Fruit fly (Drosophila melanogaster) whole organism, prepupa: Measurements from ENCODE around the gene AIMP2.
A peak's percentile ranks its signal among the peaks of the same experiment; 100 is the strongest.

ENCODE experiments used
- Blimp-1 ChIP-seq: fragments of 200-800 bp; sonication (Bioruptor generic); optimal IDR thresholded peaks from 3 replicates; lab custom pipeline; 2017; ENCODE audit warnings: missing biosample characterization, missing genetic modification characterization, mild to moderate bottlenecking, moderate library complexity, missing genetic modification reagents
- CG10631 ChIP-seq: fragments of 200-800 bp; sonication (Bioruptor generic); optimal IDR thresholded peaks from 2 replicates; lab custom pipeline; 2016; ENCODE audit warnings: missing biosample characterization, missing genetic modification characterization
- CG10669 ChIP-seq: fragments of 200-800 bp; sonication (Bioruptor generic); optimal IDR thresholded peaks from 3 replicates; lab custom pipeline; 2018; ENCODE audit warnings: missing biosample characterization, mild to moderate bottlenecking, missing genetic modification characterization, moderate library complexity
- CG11294 ChIP-seq: fragments of 200-800 bp; sonication (Bioruptor generic); IDR thresholded peaks from 2 replicates; pipeline ENCODE4 v1.3.6; 2022; ENCODE audit warnings: missing biosample characterization, missing genetic modification characterization
- CG11762 ChIP-seq: fragments of 200-800 bp; sonication (Bioruptor generic); optimal IDR thresholded peaks from 3 replicates; lab custom pipeline; 2016; ENCODE audit warnings: missing biosample characterization, missing genetic modification characterization; ENCODE audit not compliant: insufficient read depth
- CG11902 ChIP-seq: fragments of 200-800 bp; sonication (Bioruptor generic); optimal IDR thresholded peaks from 3 replicates; lab custom pipeline; 2016; ENCODE audit warnings: missing biosample characterization, missing genetic modification characterization
- CG1621 ChIP-seq: fragments of 200-800 bp; sonication (Bioruptor generic); optimal IDR thresholded peaks from 3 replicates; lab custom pipeline; 2018; ENCODE audit warnings: missing biosample characterization, mild to moderate bottlenecking, missing genetic modification characterization
- CG3032 ChIP-seq: fragments of 200-800 bp; optimal IDR thresholded peaks from 2 replicates; lab custom pipeline; 2019; ENCODE audit warnings: missing biosample characterization, mild to moderate bottlenecking, missing genetic modification characterization, moderate library complexity
- CG31627 ChIP-seq: fragments of 200-800 bp; sonication (Bioruptor generic); optimal IDR thresholded peaks from 3 replicates; lab custom pipeline; 2016; ENCODE audit warnings: missing biosample characterization, missing genetic modification characterization
- CG32006 ChIP-seq: fragments of 200-800 bp; sonication (Bioruptor generic); optimal IDR thresholded peaks from 3 replicates; lab custom pipeline; 2017; ENCODE audit warnings: missing biosample characterization, mild to moderate bottlenecking, missing genetic modification characterization
- CG34406 ChIP-seq: fragments of 200-800 bp; sonication (Bioruptor generic); optimal IDR thresholded peaks from 3 replicates; lab custom pipeline; 2016; ENCODE audit warnings: missing biosample characterization, missing genetic modification characterization
- CG6163 ChIP-seq: fragments of 200-800 bp; sonication (Bioruptor generic); IDR thresholded peaks from 3 replicates; pipeline ENCODE4 v1.3.6; 2022; ENCODE audit warnings: missing biosample characterization, missing genetic modification characterization
- CG6808 ChIP-seq: fragments of 200-800 bp; sonication (Bioruptor generic); optimal IDR thresholded peaks from 3 replicates; lab custom pipeline; 2017; ENCODE audit warnings: missing biosample characterization, missing genetic modification characterization, mild to moderate bottlenecking, moderate library complexity, missing genetic modification reagents
- CG6854 ChIP-seq: fragments of 200-800 bp; sonication (Bioruptor generic); optimal IDR thresholded peaks from 2 replicates; lab custom pipeline; 2017; ENCODE audit warnings: missing biosample characterization, mild to moderate bottlenecking, missing genetic modification characterization
- CG7368 ChIP-seq: fragments of 200-800 bp; sonication (Bioruptor generic); optimal IDR thresholded peaks from 3 replicates; lab custom pipeline; 2016; ENCODE audit warnings: missing biosample characterization, missing genetic modification characterization
- CG8119 ChIP-seq: fragments of 200-800 bp; sonication (Bioruptor generic); IDR thresholded peaks from 3 replicates; pipeline ENCODE4 v1.3.6; 2022; ENCODE audit warnings: missing biosample characterization, missing genetic modification characterization
- CG8632 ChIP-seq: fragments of 200-800 bp; sonication (Bioruptor generic); optimal IDR thresholded peaks from 3 replicates; lab custom pipeline; 2016; ENCODE audit warnings: missing biosample characterization, missing genetic modification characterization
- CG9139 ChIP-seq: fragments of 200-800 bp; sonication (Bioruptor generic); optimal IDR thresholded peaks from 3 replicates; lab custom pipeline; 2017; ENCODE audit warnings: missing biosample characterization, mild to moderate bottlenecking, missing genetic modification characterization
- Eip75B ChIP-seq: fragments of 200-800 bp; sonication (Bioruptor generic); optimal IDR thresholded peaks from 3 replicates; lab custom pipeline; 2016; ENCODE audit warnings: missing biosample characterization, missing genetic modification characterization
- Eip78C ChIP-seq: fragments of 200-800 bp; sonication (Bioruptor generic); peaks from one replicate; lab custom pipeline; 2016; ENCODE audit warnings: missing biosample characterization, missing genetic modification characterization
- Eip93F ChIP-seq: fragments of 200-800 bp; sonication (Bioruptor generic); optimal IDR thresholded peaks from 2 replicates; lab custom pipeline; 2016; ENCODE audit warnings: missing biosample characterization, mild to moderate bottlenecking, missing genetic modification characterization
- Ets96B ChIP-seq: fragments of 200-800 bp; optimal IDR thresholded peaks from 2 replicates; lab custom pipeline; 2019; ENCODE audit warnings: missing biosample characterization, mild to moderate bottlenecking, missing genetic modification characterization, moderate library complexity
- Gug ChIP-seq: fragments of 200-800 bp; sonication (Bioruptor generic); IDR thresholded peaks from 2 replicates; pipeline ENCODE4 v1.3.6; 2022; ENCODE audit warnings: missing biosample characterization, missing genetic modification characterization
- Hr38 ChIP-seq: sonication (Bioruptor generic); optimal IDR thresholded peaks from 2 replicates; lab custom pipeline; 2016; ENCODE audit warnings: missing biosample characterization, missing genetic modification characterization
- Hr39 ChIP-seq: fragments of 200-800 bp; sonication (Bioruptor generic); optimal IDR thresholded peaks from 2 replicates; lab custom pipeline; 2016; ENCODE audit warnings: missing biosample characterization, missing genetic modification characterization
- Lpt ChIP-seq: fragments of 200-800 bp; sonication (Bioruptor generic); optimal IDR thresholded peaks from 3 replicates; lab custom pipeline; 2016; ENCODE audit warnings: missing biosample characterization, missing genetic modification characterization
- OdsH ChIP-seq: fragments of 200-800 bp; sonication (Bioruptor generic); optimal IDR thresholded peaks from 3 replicates; lab custom pipeline; 2016; ENCODE audit warnings: missing biosample characterization, missing genetic modification characterization
- Smox ChIP-seq: fragments of 200-800 bp; sonication (Bioruptor generic); optimal IDR thresholded peaks from 3 replicates; lab custom pipeline; 2016; ENCODE audit warnings: missing biosample characterization, missing genetic modification characterization
- Sox102F ChIP-seq: fragments of 200-800 bp; sonication (Bioruptor generic); optimal IDR thresholded peaks from 2 replicates; lab custom pipeline; 2016; ENCODE audit warnings: missing biosample characterization, mild to moderate bottlenecking, missing genetic modification characterization
- Sox15 ChIP-seq: fragments of 200-800 bp; sonication (Bioruptor generic); optimal IDR thresholded peaks from 3 replicates; lab custom pipeline; 2016; ENCODE audit warnings: missing biosample characterization, missing genetic modification characterization
- dac ChIP-seq: fragments of 200-800 bp; sonication (Bioruptor generic); optimal IDR thresholded peaks from 2 replicates; lab custom pipeline; 2017; ENCODE audit warnings: missing biosample characterization, mild to moderate bottlenecking, missing genetic modification characterization
- dsx ChIP-seq: fragments of 200-800 bp; optimal IDR thresholded peaks from 3 replicates; lab custom pipeline; 2019; ENCODE audit warnings: missing biosample characterization, mild to moderate bottlenecking, missing genetic modification characterization, moderate library complexity; ENCODE audit not compliant: poor library complexity, severe bottlenecking
- eg ChIP-seq: fragments of 200-800 bp; sonication (Bioruptor generic); IDR thresholded peaks from 3 replicates; pipeline ENCODE4 v1.3.6; 2022; ENCODE audit warnings: missing biosample characterization, missing genetic modification characterization
- esn ChIP-seq: fragments of 200-800 bp; sonication (Bioruptor generic); optimal IDR thresholded peaks from 2 replicates; lab custom pipeline; 2016; ENCODE audit warnings: missing biosample characterization, mild to moderate bottlenecking, missing genetic modification characterization, moderate library complexity
- fd85E ChIP-seq: fragments of 200-800 bp; sonication (Bioruptor generic); optimal IDR thresholded peaks from 3 replicates; lab custom pipeline; 2016; ENCODE audit warnings: missing biosample characterization, missing genetic modification characterization
- net ChIP-seq: fragments of 200-800 bp; sonication (Bioruptor generic); optimal IDR thresholded peaks from 3 replicates; lab custom pipeline; 2016; ENCODE audit warnings: missing biosample characterization, missing genetic modification characterization
- pdm3 ChIP-seq: fragments of 200-800 bp; sonication (Bioruptor generic); optimal IDR thresholded peaks from 3 replicates; lab custom pipeline; 2016; ENCODE audit warnings: missing biosample characterization, missing genetic modification characterization
- salr ChIP-seq, 2 experiments: fragments of 200-800 bp; sonication (Bioruptor generic); optimal IDR thresholded peaks; 3 replicates each; lab custom pipeline; 2016 to 2018; ENCODE audit warnings: missing biosample characterization in 2 of 2, missing genetic modification characterization in 2 of 2, mild to moderate bottlenecking in 1 of 2
- spab ChIP-seq: fragments of 200-800 bp; sonication (Bioruptor generic); optimal IDR thresholded peaks from 2 replicates; lab custom pipeline; 2017; ENCODE audit warnings: missing biosample characterization, mild to moderate bottlenecking, missing genetic modification characterization, missing genetic modification reagents
- ss ChIP-seq, 2 experiments: fragments of 200-800 bp; sonication (Bioruptor generic); optimal IDR thresholded peaks; 2 replicates in 1 of 2; 3 replicates in 1 of 2; lab custom pipeline; 2017 to 2018; ENCODE audit warnings: mild to moderate bottlenecking in 2 of 2, missing biosample characterization in 2 of 2, missing genetic modification characterization in 2 of 2, moderate library complexity in 1 of 2
- svp ChIP-seq: fragments of 200-800 bp; sonication (Bioruptor generic); peaks from one replicate; lab custom pipeline; 2016; ENCODE audit warnings: missing biosample characterization, missing genetic modification characterization
- vri ChIP-seq: fragments of 200-800 bp; sonication (Bioruptor generic); optimal IDR thresholded peaks from 3 replicates; lab custom pipeline; 2016; ENCODE audit warnings: missing biosample characterization, mild to moderate bottlenecking, missing genetic modification characterization

AIMP2 gene

DNA sequence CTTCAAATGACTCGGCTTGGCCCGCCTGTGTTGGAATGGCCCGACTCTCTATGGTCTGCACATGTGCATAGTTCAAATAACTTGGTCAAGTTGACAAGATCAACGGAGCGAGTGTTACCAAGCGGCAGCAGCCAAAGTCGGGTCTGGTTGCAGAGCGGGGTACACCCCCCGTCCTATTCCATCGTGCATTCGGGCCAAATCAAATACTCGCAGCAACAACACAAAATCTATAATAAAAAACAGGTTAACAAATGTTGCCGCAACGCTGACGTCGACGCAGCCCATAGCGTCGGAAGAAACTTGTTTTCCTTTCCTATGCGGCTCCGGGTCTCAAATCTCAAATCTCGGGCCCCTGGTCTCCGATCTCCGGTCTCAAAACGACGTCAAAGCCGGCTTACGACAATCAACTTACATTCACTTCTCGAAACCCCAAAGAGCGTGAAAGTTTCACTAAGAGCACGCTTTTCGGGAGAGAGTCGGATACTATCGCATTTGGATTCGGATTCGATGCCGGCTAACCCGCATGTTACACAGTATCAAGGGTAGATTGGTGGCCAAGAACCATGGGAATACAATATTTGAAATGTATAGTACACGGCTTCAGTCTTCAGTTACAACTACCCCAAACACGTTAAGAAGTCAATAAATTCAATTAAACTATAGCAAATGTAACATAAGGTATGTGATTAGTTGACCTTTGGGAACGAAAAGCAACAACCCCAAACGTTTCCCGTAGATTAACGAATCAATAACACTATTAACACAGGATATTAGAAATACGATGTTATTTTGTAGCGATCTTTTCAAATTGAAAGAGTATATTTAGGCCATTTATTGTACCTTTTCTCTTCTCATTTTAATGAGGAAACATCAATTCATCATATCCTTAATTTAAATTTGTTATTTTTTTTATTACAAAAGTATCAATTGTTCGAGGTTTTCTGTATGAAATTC is 48.9 kb upstream of the AIMP2 start (continued):
- TF ChIP-seq fd85E (GFP tag; lab: Kevin White, UChicago) (no peak), CG6808 (GFP tag; lab: Kevin White, UChicago) (peak; percentile 78), CG8119 (GFP tag; lab: Robert Waterston, UW) (0 out of 3 replicates have a peak, but pooled peaks have one; percentile 37), Smox (GFP tag; lab: Kevin White, UChicago) (peak; percentile 80), CG31627 (peak; percentile 79), salr (GFP tag; optimal IDR thresholded peaks at IDR 0.05; lab: Kevin White, UChicago) (peak; percentile 19 to 86), CG6854 (no peak), vri (peak; percentile 24), Lpt (GFP tag; lab: Kevin White, UChicago) (peak; percentile 48), CG11762 (GFP tag; lab: Kevin White, UChicago) (peak; percentile 58), CG10669 (peak; percentile 60), CG34406 (GFP tag; lab: Kevin White, UChicago) (peak; percentile 76), CG9139 (GFP tag; lab: Kevin White, UChicago) (peak; percentile 51)

- no peak for TF ChIP-seq Sox15 (GFP tag; lab: Kevin White, UChicago)
- peak; percentile 18; the same call in 1 of the 3 replicates for TF ChIP-seq CG6163 (GFP tag; lab: Robert Waterston, UW)
- TF ChIP-seq CG1621 (tag; lab: Kevin White, UChicago) = peak; percentile 17
- TF ChIP-seq Eip75B (GFP tag; lab: Kevin White, UChicago) = no peak
- no peak for TF ChIP-seq OdsH (GFP tag; lab: Kevin White, UChicago)
- no peak for TF ChIP-seq salr (GFP tag; optimal IDR thresholded peaks at IDR 0.05; lab: Kevin White, UChicago)
- no peak for TF ChIP-seq CG7368 (GFP tag; lab: Kevin White, UChicago)
- TF ChIP-seq Blimp-1 (GFP tag; lab: Kevin White, UChicago) = no peak
- TF ChIP-seq fd85E (GFP tag; lab: Kevin White, UChicago) = no peak
- TF ChIP-seq CG3032 (tag; lab: Kevin White, UChicago) = no peak
- no peak for TF ChIP-seq Sox102F (GFP tag; lab: Kevin White, UChicago)
- peak; percentile 13; the same call in 2 of the 3 replicates for TF ChIP-seq eg (GFP tag; lab: Robert Waterston, UW)
Measured at dm6 chr3L:15535228-15535598, 48.2 kb upstream of the AIMP2 start, which contains the start of gene CrebA. Gene CrebA, plus strand, starts transcription at chr3L:15535395.

DNA sequence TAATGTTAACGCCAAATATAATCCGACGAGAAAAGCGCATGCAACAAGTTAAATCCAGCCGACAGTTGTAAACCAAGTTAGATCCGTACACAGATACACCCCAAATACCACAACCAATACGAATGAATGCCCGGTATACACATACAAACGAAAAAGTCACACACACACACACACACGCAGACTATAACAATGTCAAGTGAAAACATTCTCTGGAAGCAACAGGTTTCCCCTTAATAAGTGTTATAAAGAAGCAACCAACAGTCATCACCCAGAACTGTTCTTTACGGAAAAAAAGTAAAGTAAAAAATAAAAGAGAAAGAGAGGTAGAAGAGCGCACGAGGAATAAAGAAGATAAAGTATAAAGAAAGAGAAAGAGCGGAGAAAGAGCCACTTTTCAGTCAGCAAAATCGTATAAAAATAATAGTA is 47.6 kb upstream of the AIMP2 start:
- 0 out of 3 replicates have a peak, but pooled peaks have one; percentile 8 for TF ChIP-seq eg (GFP tag; lab: Robert Waterston, UW)
- no peak for TF ChIP-seq Eip75B (GFP tag; lab: Kevin White, UChicago)
- no peak for TF ChIP-seq salr (GFP tag; optimal IDR thresholded peaks at IDR 0.05; lab: Kevin White, UChicago)
- TF ChIP-seq CG11294 (GFP tag; lab: Robert Waterston, UW) = no peak
- no peak for TF ChIP-seq pdm3
- TF ChIP-seq CG6808 (GFP tag; lab: Kevin White, UChicago) = peak; percentile 25
- no peak for TF ChIP-seq Sox102F (GFP tag; lab: Kevin White, UChicago)
- TF ChIP-seq CG34406 (GFP tag; lab: Kevin White, UChicago) = no peak
- peak; percentile 29 for TF ChIP-seq Eip78C (GFP tag; lab: Kevin White, UChicago)
- TF ChIP-seq Lpt (GFP tag; lab: Kevin White, UChicago) = no peak
- no peak for TF ChIP-seq Ets96B (tag; lab: Kevin White, UChicago)
- TF ChIP-seq esn = no peak
- no peak for TF ChIP-seq CG10631 (GFP tag; lab: Kevin White, UChicago)
- TF ChIP-seq dsx = peak; percentile 83
- TF ChIP-seq svp (GFP tag; lab: Kevin White, UChicago) = no peak
- no peak for TF ChIP-seq CG8632 (GFP tag; lab: Kevin White, UChicago)
- TF ChIP-seq CG6854 = no peak
- TF ChIP-seq CG6163 (GFP tag; lab: Robert Waterston, UW) = peak; percentile 7; the same call in 1 of the 3 replicates
- TF ChIP-seq CG7368 (GFP tag; lab: Kevin White, UChicago) = no peak
- no peak for TF ChIP-seq dac
- no peak for TF ChIP-seq Gug (GFP tag; lab: Robert Waterston, UW)
- peak; percentile 3 for TF ChIP-seq CG1621 (tag; lab: Kevin White, UChicago)
- TF ChIP-seq Hr38 = no peak
- no peak for TF ChIP-seq Hr39
- peak; percentile 23 for TF ChIP-seq Eip93F (GFP tag; lab: Kevin White, UChicago)
- no peak for TF ChIP-seq CG32006 (GFP tag; lab: Kevin White, UChicago)
- TF ChIP-seq spab (GFP tag; lab: Kevin White, UChicago) = no peak
- TF ChIP-seq CG8119 (GFP tag; lab: Robert Waterston, UW) = 0 out of 3 replicates have a peak, but pooled peaks have one; percentile 18
- peak in 1 of 2 experiments; percentile 49 for TF ChIP-seq ss (GFP tag; optimal IDR thresholded peaks at IDR 0.05; lab: Kevin White, UChicago)
- no peak for TF ChIP-seq Sox15 (GFP tag; lab: Kevin White, UChicago)
- TF ChIP-seq net (GFP tag; lab: Kevin White, UChicago) = no peak
- no peak for TF ChIP-seq CG11902 (GFP tag; lab: Kevin White, UChicago)
